Worm (Caenorhabditis elegans): ENCODE data around the gene Y66C5A.1.

DNA sequence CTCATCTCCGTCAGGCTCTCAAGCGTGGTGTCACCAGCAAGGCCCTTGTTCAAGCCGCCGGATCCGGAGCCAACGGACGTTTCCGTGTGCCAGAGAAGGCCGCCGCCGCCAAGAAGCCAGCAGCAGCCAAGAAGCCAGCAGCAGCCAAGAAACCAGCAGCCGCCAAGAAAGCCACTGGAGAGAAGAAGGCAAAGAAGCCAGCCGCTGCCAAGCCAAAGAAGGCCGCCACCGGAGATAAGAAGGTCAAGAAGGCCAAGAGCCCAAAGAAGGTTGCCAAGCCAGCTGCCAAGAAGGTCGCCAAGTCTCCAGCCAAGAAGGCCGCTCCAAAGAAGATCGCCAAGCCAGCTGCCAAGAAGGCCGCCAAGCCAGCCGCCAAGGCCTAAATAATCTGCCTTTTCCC is 35.2 kb upstream of the Y66C5A.1 start:
- no peak for TF ChIP-seq dao-5 (tag; optimal IDR thresholded peaks at IDR 0.05)
- no peak for TF ChIP-seq him-1 (tag; optimal IDR thresholded peaks at IDR 0.05)
